Worm (Caenorhabditis elegans) whole organism, late embryonic: ENCODE results near the gene srx-119.
"Not testable (repeated sequence)": the region's sequence is repeated elsewhere in the genome, so short reads cannot be mapped to it uniquely, and the experiment has no call there.

Experiments used
- C38D4.7 ChIP-seq: fragments of 200-800 bp; sonication (Bioruptor generic); optimal IDR thresholded peaks from 2 replicates; lab custom pipeline; 2018; ENCODE audit warnings: mild to moderate bottlenecking, missing genetic modification characterization, moderate library complexity, missing compliant biosample characterization
- K09A11.1 ChIP-seq: sonication (generic microtip); optimal IDR thresholded peaks from 2 replicates; lab custom pipeline; 2017; ENCODE audit warnings: antibody characterized with exemption, mild to moderate bottlenecking, missing genetic modification characterization, missing compliant biosample characterization; ENCODE audit not compliant: insufficient read depth
- T23F11.4 ChIP-seq: fragments of 200-800 bp; sonication (Bioruptor generic); optimal IDR thresholded peaks from 2 replicates; lab custom pipeline; 2018; ENCODE audit warnings: mild to moderate bottlenecking, missing genetic modification characterization, missing compliant biosample characterization
- ama-1 ChIP-seq: fragments of 150-350 bp; optimal IDR thresholded peaks from 2 replicates; lab custom pipeline; 2014
- ceh-14 ChIP-seq: sonication (generic microtip); optimal IDR thresholded peaks from 2 replicates; lab custom pipeline; 2016; ENCODE audit warnings: missing genotype, missing genetic modification characterization, missing compliant biosample characterization
- ceh-18 ChIP-seq: sonication (generic microtip); optimal IDR thresholded peaks from 2 replicates; lab custom pipeline; 2016; ENCODE audit warnings: missing genetic modification characterization, missing compliant biosample characterization
- ceh-2 ChIP-seq: sonication (generic microtip); optimal IDR thresholded peaks from 2 replicates; lab custom pipeline; 2016; ENCODE audit warnings: missing genotype, missing genetic modification characterization, missing compliant biosample characterization
- ceh-22 ChIP-seq: sonication (generic microtip); optimal IDR thresholded peaks from 2 replicates; lab custom pipeline; 2017; ENCODE audit warnings: missing biosample characterization, missing genetic modification characterization
- ceh-31 ChIP-seq: sonication (generic microtip); optimal IDR thresholded peaks from 2 replicates; lab custom pipeline; 2016; ENCODE audit warnings: missing genetic modification characterization, missing compliant biosample characterization
- ceh-45 ChIP-seq: fragments of 200-800 bp; sonication (Bioruptor generic); IDR thresholded peaks from 2 replicates; pipeline ENCODE4 v1.3.6; 2022; ENCODE audit warnings: missing genetic modification reagents, missing genetic modification characterization, missing compliant biosample characterization
- ceh-6 ChIP-seq: fragments of 200-800 bp; sonication (Bioruptor generic); optimal IDR thresholded peaks from 2 replicates; lab custom pipeline; 2018; ENCODE audit warnings: mild to moderate bottlenecking, missing genetic modification characterization, missing compliant biosample characterization
- che-1 ChIP-seq: sonication (generic microtip); optimal IDR thresholded peaks from 2 replicates; lab custom pipeline; 2016; ENCODE audit warnings: mild to moderate bottlenecking, missing genetic modification characterization, missing compliant biosample characterization
- dve-1 ChIP-seq: sonication (generic microtip); optimal IDR thresholded peaks from 2 replicates; lab custom pipeline; 2017; ENCODE audit warnings: antibody characterized with exemption, mild to moderate bottlenecking, missing genetic modification characterization, missing compliant biosample characterization
- elt-2 ChIP-seq: sonication (generic microtip); optimal IDR thresholded peaks from 2 replicates; lab custom pipeline; 2016; ENCODE audit warnings: missing genetic modification reagents, missing genetic modification characterization, missing compliant biosample characterization
- ets-4 ChIP-seq: sonication (generic microtip); optimal IDR thresholded peaks from 2 replicates; lab custom pipeline; 2016; ENCODE audit warnings: missing genetic modification characterization, missing compliant biosample characterization
- fkh-10 ChIP-seq: fragments of 150-350 bp; optimal IDR thresholded peaks from 2 replicates; lab custom pipeline; 2014; ENCODE audit warnings: missing biosample characterization, missing genetic modification reagents, missing genetic modification characterization
- gmeb-2 ChIP-seq: sonication (generic microtip); optimal IDR thresholded peaks from 2 replicates; lab custom pipeline; 2016; ENCODE audit warnings: missing genetic modification characterization, inconsistent platforms, missing compliant biosample characterization
- hlh-13 ChIP-seq: fragments of 200-800 bp; sonication (Bioruptor generic); optimal IDR thresholded peaks from 2 replicates; lab custom pipeline; 2018; ENCODE audit warnings: mild to moderate bottlenecking, missing genetic modification characterization, missing compliant biosample characterization
- hlh-15 ChIP-seq: sonication (generic microtip); optimal IDR thresholded peaks from 2 replicates; lab custom pipeline; 2016; ENCODE audit warnings: missing genetic modification characterization, missing compliant biosample characterization
- mec-3 ChIP-seq: sonication (generic microtip); optimal IDR thresholded peaks from 2 replicates; lab custom pipeline; 2016; ENCODE audit warnings: borderline replicate concordance, missing genetic modification characterization, missing compliant biosample characterization
- nhr-11 ChIP-seq: fragments of 150-350 bp; optimal IDR thresholded peaks from 2 replicates; lab custom pipeline; 2014; ENCODE audit warnings: missing biosample characterization, missing genetic modification characterization
- nhr-232 ChIP-seq: sonication (generic microtip); optimal IDR thresholded peaks from 2 replicates; lab custom pipeline; 2016; ENCODE audit warnings: missing genetic modification characterization, missing compliant biosample characterization
- pag-3 ChIP-seq: sonication (generic microtip); optimal IDR thresholded peaks from 2 replicates; lab custom pipeline; 2016; ENCODE audit warnings: missing compliant biosample characterization, missing genetic modification characterization, borderline replicate concordance
- pax-1 ChIP-seq: fragments of 150-350 bp; optimal IDR thresholded peaks from 2 replicates; lab custom pipeline; 2014; ENCODE audit warnings: missing biosample characterization, missing genetic modification characterization
- sox-2 ChIP-seq: fragments of 200-800 bp; sonication (Bioruptor generic); IDR thresholded peaks from 2 replicates; pipeline ENCODE4 v1.3.6; 2022; ENCODE audit warnings: missing genetic modification reagents, missing genetic modification characterization, missing compliant biosample characterization
- syd-9 ChIP-seq: sonication (generic microtip); optimal IDR thresholded peaks from 2 replicates; lab custom pipeline; 2016; ENCODE audit warnings: mild to moderate bottlenecking, missing genetic modification characterization, moderate library complexity, missing compliant biosample characterization
- tbx-2 ChIP-seq: sonication (generic microtip); optimal IDR thresholded peaks from 2 replicates; lab custom pipeline; 2016; ENCODE audit warnings: missing genetic modification characterization, missing compliant biosample characterization
- unc-3 ChIP-seq, 2 experiments: fragments of 200-800 bp in 1 of 2; sonication (Bioruptor generic) in 1 of 2; sonication (generic microtip) in 1 of 2; conservative IDR thresholded peaks in 1 of 2; optimal IDR thresholded peaks in 1 of 2; 2 replicates each; pipeline versions ENCODE4 v1.3.6 to Lab custom; 2016 to 2022; ENCODE audit warnings: missing compliant biosample characterization in 2 of 2, missing genetic modification characterization in 2 of 2, missing genetic modification reagents in 1 of 2
- unc-42 ChIP-seq: sonication (generic microtip); optimal IDR thresholded peaks from 2 replicates; lab custom pipeline; 2016; ENCODE audit warnings: missing genotype, missing genetic modification characterization, missing compliant biosample characterization
- unc-86 ChIP-seq: sonication (generic microtip); optimal IDR thresholded peaks from 2 replicates; lab custom pipeline; 2016; ENCODE audit warnings: missing genetic modification characterization, missing compliant biosample characterization
- ztf-16 ChIP-seq: sonication (generic microtip); optimal IDR thresholded peaks from 2 replicates; lab custom pipeline; 2017; ENCODE audit warnings: missing genetic modification characterization, missing compliant biosample characterization

Gene srx-119

ce11 chrII:12536203-12536602 is 8.2 kb downstream of the srx-119 start, which contains the start of gene F49C5.3:
TSS of gene F49C5.3 (plus strand) at chrII:12536503.
- TF ChIP-seq pax-1, nhr-232, mec-3 (tag; lab: Kevin White, UChicago): not testable (repeated sequence)

ce11 chrII:12539395-12539794 is 11.3 kb downstream of the srx-119 start:
- no peak for TF ChIP-seq ceh-2 (tag; lab: Kevin White, UChicago)

- peak; percentile 26 for TF ChIP-seq elt-2 (tag; lab: Kevin White, UChicago)
Observed at ce11 chrII:12541670-12542080, 13.6 kb downstream of the srx-119 start.

ce11 chrII:12542594-12542997 is 14.5 kb downstream of the srx-119 start:
- peak; percentile 89 for TF ChIP-seq elt-2 (tag; lab: Kevin White, UChicago)
- no peak for TF ChIP-seq T23F11.4 (GFP tag; lab: Kevin White, UChicago)

ce11 chrII:12544533-12544932 is 16.5 kb downstream of the srx-119 start, which contains the start of gene F49C5.9:
TSS of gene F49C5.9 (minus strand) at chrII:12544633.
- TF ChIP-seq unc-42 (tag; lab: Kevin White, UChicago) (no peak), ceh-6 (GFP tag; lab: Kevin White, UChicago) (no peak), sox-2 (no peak), ama-1 (lab: Kevin White, UChicago) (no peak), fkh-10 (no peak), elt-2 (tag; lab: Kevin White, UChicago) (no peak), pag-3 (tag; lab: Kevin White, UChicago) (no peak), ceh-18 (tag; lab: Kevin White, UChicago) (no peak), hlh-15 (tag; lab: Kevin White, UChicago) (no peak), gmeb-2 (tag; lab: Kevin White, UChicago) (no peak), ets-4 (tag; lab: Kevin White, UChicago) (no peak), ceh-31 (tag; lab: Kevin White, UChicago) (no peak), C38D4.7 (GFP tag; lab: Kevin White, UChicago) (no peak), tbx-2 (no peak), ceh-45 (GFP tag; lab: Robert Waterston, UW) (no peak), ztf-16 (tag; lab: Kevin White, UChicago) (no peak), unc-86 (tag; lab: Kevin White, UChicago) (no peak), K09A11.1 (tag; lab: Kevin White, UChicago) (no peak)

ce11 chrII:12546413-12546812 is 18.4 kb downstream of the srx-119 start, which contains the start of the genes F49C5.5 and F49C5.10:
TSS of gene F49C5.5 (minus strand) at chrII:12546513.
TSS of gene F49C5.10 (plus strand) at chrII:12546756.
- no peak for TF ChIP-seq unc-3 (GFP tag; conservative IDR thresholded peaks at IDR 0.05; lab: Robert Waterston, UW)
- TF ChIP-seq unc-3 (tag; optimal IDR thresholded peaks at IDR 0.05; lab: Kevin White, UChicago), result no peak
- TF ChIP-seq nhr-11, result no peak
- no peak for TF ChIP-seq che-1
- no peak for TF ChIP-seq fkh-10
- TF ChIP-seq ceh-22 (tag; lab: Kevin White, UChicago), result no peak
- no peak for TF ChIP-seq ceh-6 (GFP tag; lab: Kevin White, UChicago)
- TF ChIP-seq syd-9 (tag; lab: Kevin White, UChicago), result no peak
- no peak for TF ChIP-seq hlh-13 (GFP tag; lab: Kevin White, UChicago)
- TF ChIP-seq, all 69 proteins: peak for 0

ce11 chrII:12547547-12547946 is 19.5 kb downstream of the srx-119 start, which contains the start of gene F49C5.16:
TSS of gene F49C5.16 (plus strand) at chrII:12547847.
- TF ChIP-seq ceh-22 (tag; lab: Kevin White, UChicago) (no peak), hlh-15 (tag; lab: Kevin White, UChicago) (no peak), ceh-14 (tag; lab: Kevin White, UChicago) (no peak), dve-1 (tag; lab: Kevin White, UChicago) (no peak)
